Worm (Caenorhabditis elegans) whole organism, early embryonic: Measurements from ENCODE around the gene F44E2.7.

Experiments used
- B0310.2 ChIP-seq: sonication (generic microtip); optimal IDR thresholded peaks from 2 replicates; lab custom pipeline; 2016; ENCODE audit warnings: mild to moderate bottlenecking, missing genetic modification characterization, missing compliant biosample characterization
- F13C5.2 ChIP-seq: sonication (generic microtip); optimal IDR thresholded peaks from 2 replicates; lab custom pipeline; 2017; ENCODE audit warnings: mild to moderate bottlenecking, missing genetic modification characterization, inconsistent platforms, missing compliant biosample characterization
- aly-1 ChIP-seq: sonication (generic microtip); optimal IDR thresholded peaks from 2 replicates; lab custom pipeline; 2016; ENCODE audit warnings: missing genetic modification characterization, missing compliant biosample characterization
- ama-1 ChIP-seq: fragments of 150-350 bp; optimal IDR thresholded peaks from 2 replicates; lab custom pipeline; 2014
- ceh-13 ChIP-seq: fragments of 200-800 bp; sonication (Bioruptor generic); optimal IDR thresholded peaks from 2 replicates; lab custom pipeline; 2018; ENCODE audit warnings: mild to moderate bottlenecking, missing genetic modification characterization, missing compliant biosample characterization
- ceh-36 ChIP-seq: sonication (generic microtip); optimal IDR thresholded peaks from 2 replicates; lab custom pipeline; 2016; ENCODE audit warnings: missing genetic modification characterization, inconsistent platforms, missing compliant biosample characterization
- ets-7 ChIP-seq: sonication (generic microtip); optimal IDR thresholded peaks from 2 replicates; lab custom pipeline; 2016; ENCODE audit warnings: missing genotype, missing genetic modification characterization, missing compliant biosample characterization
- flt-1 ChIP-seq: fragments of 200-800 bp; sonication (Bioruptor generic); IDR thresholded peaks from 2 replicates; pipeline ENCODE4 v1.3.6; 2022; ENCODE audit warnings: missing genetic modification characterization, missing compliant biosample characterization
- hmbx-1 ChIP-seq: sonication (generic microtip); optimal IDR thresholded peaks from 2 replicates; lab custom pipeline; 2016; ENCODE audit warnings: mild to moderate bottlenecking, missing genetic modification characterization, missing compliant biosample characterization
- hmg-4 ChIP-seq: fragments of 200-800 bp; sonication (Bioruptor generic); optimal IDR thresholded peaks from 2 replicates; lab custom pipeline; 2018; ENCODE audit warnings: mild to moderate bottlenecking, missing genetic modification characterization, missing compliant biosample characterization
- hnd-1 ChIP-seq: sonication (generic microtip); optimal IDR thresholded peaks from 2 replicates; lab custom pipeline; 2016; ENCODE audit warnings: missing genetic modification characterization, missing compliant biosample characterization
- pes-1 ChIP-seq: fragments of 200-800 bp; sonication (Bioruptor generic); IDR thresholded peaks from 2 replicates; pipeline ENCODE4 v1.3.6; 2022; ENCODE audit warnings: missing genetic modification reagents, missing genetic modification characterization, missing compliant biosample characterization
- scrt-1 ChIP-seq: fragments of 200-800 bp; sonication (Bioruptor generic); IDR thresholded peaks from 2 replicates; pipeline ENCODE4 v1.3.6; 2022; ENCODE audit warnings: missing genetic modification characterization, missing compliant biosample characterization
- sea-1 ChIP-seq: fragments of 200-800 bp; sonication (Bioruptor generic); conservative IDR thresholded peaks from 2 replicates; pipeline ENCODE4 v1.3.6; 2022; ENCODE audit warnings: missing genetic modification characterization, missing compliant biosample characterization
- tbx-11 ChIP-seq: fragments of 200-800 bp; sonication (Bioruptor generic); IDR thresholded peaks from 2 replicates; pipeline ENCODE4 v1.3.6; 2022; ENCODE audit warnings: missing genetic modification characterization, missing compliant biosample characterization
- tbx-37 ChIP-seq: fragments of 200-800 bp; sonication (Bioruptor generic); conservative IDR thresholded peaks from 2 replicates; pipeline ENCODE4 v1.3.6; 2022; ENCODE audit warnings: missing genetic modification reagents, missing genetic modification characterization, missing compliant biosample characterization
- tra-4 ChIP-seq: sonication (generic microtip); optimal IDR thresholded peaks from 2 replicates; lab custom pipeline; 2017; ENCODE audit warnings: missing genetic modification characterization, missing compliant biosample characterization

Gene F44E2.7

ce11 chrIII:8829245-8829644, 19.0 kb downstream of the F44E2.7 start, which contains the start of gene F44E2.3:
Gene F44E2.3, minus strand, starts transcription at chrIII:8829305.
- TF ChIP-seq hmg-4 (GFP tag; lab: Kevin White, UChicago), result no peak
- TF ChIP-seq ceh-13 (GFP tag; lab: Kevin White, UChicago), result no peak
- no peak for TF ChIP-seq flt-1 (GFP tag; lab: Robert Waterston, UW)
- TF ChIP-seq B0310.2 (tag; lab: Kevin White, UChicago), result no peak
- no peak for TF ChIP-seq tbx-37
- no peak for TF ChIP-seq tbx-11 (GFP tag; lab: Robert Waterston, UW)
- no peak for TF ChIP-seq hnd-1
- TF ChIP-seq scrt-1 (GFP tag; lab: Robert Waterston, UW), result no peak
- TF ChIP-seq sea-1 (GFP tag; lab: Robert Waterston, UW), result no peak
- TF ChIP-seq aly-1 (tag; lab: Kevin White, UChicago), result no peak
- no peak for TF ChIP-seq ceh-36 (tag; lab: Kevin White, UChicago)
- TF ChIP-seq tra-4, result no peak

- TF ChIP-seq hmbx-1 (tag; lab: Kevin White, UChicago), result no peak
Measured at ce11 chrIII:8827128-8827527, 21.1 kb downstream of the F44E2.7 start, which contains the start of gene F54F2.9. Gene F54F2.9, minus strand, starts transcription at chrIII:8827228.

ce11 chrIII:8824556-8824955, 23.7 kb downstream of the F44E2.7 start:
- TF ChIP-seq ceh-36 (tag; lab: Kevin White, UChicago), result no peak
- no peak for TF ChIP-seq hnd-1
- TF ChIP-seq hmbx-1 (tag; lab: Kevin White, UChicago), result no peak
- TF ChIP-seq tbx-37, result no peak
- no peak for TF ChIP-seq tbx-11 (GFP tag; lab: Robert Waterston, UW)
- no peak for TF ChIP-seq aly-1 (tag; lab: Kevin White, UChicago)
- TF ChIP-seq tra-4, result no peak
- no peak for TF ChIP-seq flt-1 (GFP tag; lab: Robert Waterston, UW)
- TF ChIP-seq ets-7, result no peak
- no peak for TF ChIP-seq scrt-1 (GFP tag; lab: Robert Waterston, UW)
- TF ChIP-seq hmg-4 (GFP tag; lab: Kevin White, UChicago), result no peak
- no peak for TF ChIP-seq ama-1
- no peak for TF ChIP-seq F13C5.2 (tag; lab: Kevin White, UChicago)
- TF ChIP-seq B0310.2 (tag; lab: Kevin White, UChicago), result no peak
- no peak for TF ChIP-seq pes-1

ce11 chrIII:8818599-8818998, 29.7 kb downstream of the F44E2.7 start, which contains the start of gene pat-2:
Gene pat-2, plus strand, starts transcription at chrIII:8818899.
- no peak for TF ChIP-seq hmg-4 (GFP tag; lab: Kevin White, UChicago)
- no peak for TF ChIP-seq flt-1 (GFP tag; lab: Robert Waterston, UW)
- no peak for TF ChIP-seq aly-1 (tag; lab: Kevin White, UChicago)
- TF ChIP-seq ceh-36 (tag; lab: Kevin White, UChicago), result no peak
- TF ChIP-seq scrt-1 (GFP tag; lab: Robert Waterston, UW), result no peak
- no peak for TF ChIP-seq ama-1

ce11 chrIII:8815699-8816098, 32.6 kb downstream of the F44E2.7 start:
- no peak for TF ChIP-seq ets-7
- TF ChIP-seq ama-1, result no peak
- TF ChIP-seq hmg-4 (GFP tag; lab: Kevin White, UChicago), result no peak
- no peak for TF ChIP-seq scrt-1 (GFP tag; lab: Robert Waterston, UW)
- no peak for TF ChIP-seq aly-1 (tag; lab: Kevin White, UChicago)
- no peak for TF ChIP-seq ceh-13 (GFP tag; lab: Kevin White, UChicago)
- no peak for TF ChIP-seq B0310.2 (tag; lab: Kevin White, UChicago)
- no peak for TF ChIP-seq tra-4
- TF ChIP-seq F13C5.2 (tag; lab: Kevin White, UChicago), result no peak
- TF ChIP-seq pes-1, result no peak
- TF ChIP-seq flt-1 (GFP tag; lab: Robert Waterston, UW), result no peak
- TF ChIP-seq tbx-37, result no peak
- TF ChIP-seq hmbx-1 (tag; lab: Kevin White, UChicago), result no peak
- no peak for TF ChIP-seq ceh-36 (tag; lab: Kevin White, UChicago)
- no peak for TF ChIP-seq tbx-11 (GFP tag; lab: Robert Waterston, UW)
- no peak for TF ChIP-seq sea-1 (GFP tag; lab: Robert Waterston, UW)

ce11 chrIII:8811111-8811510, 37.2 kb downstream of the F44E2.7 start:
- no peak for TF ChIP-seq tbx-11 (GFP tag; lab: Robert Waterston, UW)
- TF ChIP-seq hmbx-1 (tag; lab: Kevin White, UChicago), result no peak
- no peak for TF ChIP-seq tbx-37
- no peak for TF ChIP-seq hnd-1
- no peak for TF ChIP-seq ets-7
- no peak for TF ChIP-seq tra-4
- no peak for TF ChIP-seq B0310.2 (tag; lab: Kevin White, UChicago)
- no peak for TF ChIP-seq pes-1
- TF ChIP-seq ceh-36 (tag; lab: Kevin White, UChicago), result no peak
- TF ChIP-seq ama-1, result no peak
- TF ChIP-seq scrt-1 (GFP tag; lab: Robert Waterston, UW), result no peak

- TF ChIP-seq F13C5.2 (tag; lab: Kevin White, UChicago), result no peak
- TF ChIP-seq ets-7, result no peak
- TF ChIP-seq tbx-37, result no peak
- TF ChIP-seq ama-1, result no peak
- no peak for TF ChIP-seq tbx-11 (GFP tag; lab: Robert Waterston, UW)
- no peak for TF ChIP-seq sea-1 (GFP tag; lab: Robert Waterston, UW)
- TF ChIP-seq hmg-4 (GFP tag; lab: Kevin White, UChicago), result no peak
- TF ChIP-seq aly-1 (tag; lab: Kevin White, UChicago), result no peak
- no peak for TF ChIP-seq scrt-1 (GFP tag; lab: Robert Waterston, UW)
Measured at ce11 chrIII:8809245-8809971, 38.9 kb downstream of the F44E2.7 start, which contains the start of gene prx-19. Gene prx-19, minus strand, starts transcription at chrIII:8809295.

ce11 chrIII:8807246-8807645, 41.0 kb downstream of the F44E2.7 start, which contains the start of gene F54F2.7:
Gene F54F2.7, minus strand, starts transcription at chrIII:8807346.
- TF ChIP-seq ets-7, result no peak
- no peak for TF ChIP-seq sea-1 (GFP tag; lab: Robert Waterston, UW)
- no peak for TF ChIP-seq hnd-1
- TF ChIP-seq pes-1, result no peak
- TF ChIP-seq scrt-1 (GFP tag; lab: Robert Waterston, UW), result no peak
- TF ChIP-seq ama-1, result no peak
- TF ChIP-seq tbx-37, result no peak
- TF ChIP-seq flt-1 (GFP tag; lab: Robert Waterston, UW), result no peak
- no peak for TF ChIP-seq hmbx-1 (tag; lab: Kevin White, UChicago)
- no peak for TF ChIP-seq ceh-36 (tag; lab: Kevin White, UChicago)
- TF ChIP-seq B0310.2 (tag; lab: Kevin White, UChicago), result no peak
- no peak for TF ChIP-seq hmg-4 (GFP tag; lab: Kevin White, UChicago)
- no peak for TF ChIP-seq aly-1 (tag; lab: Kevin White, UChicago)
- no peak for TF ChIP-seq tbx-11 (GFP tag; lab: Robert Waterston, UW)
- no peak for TF ChIP-seq tra-4
